Worm (Caenorhabditis elegans) whole organism, L4/young adult: ENCODE data around the gene D1054.19.
A peak's percentile ranks its signal among the peaks of the same experiment; 100 is the strongest.

ENCODE experiments used
- W03F9.2 ChIP-seq: fragments of 150-350 bp; optimal IDR thresholded peaks from 2 replicates; lab custom pipeline; 2014; ENCODE audit warnings: missing biosample characterization, missing genetic modification characterization
- dao-5 ChIP-seq: sonication (generic microtip); optimal IDR thresholded peaks from 2 replicates; lab custom pipeline; 2016; ENCODE audit warnings: missing genotype, missing genetic modification characterization, moderate library complexity, missing compliant biosample characterization
- him-1 ChIP-seq: sonication (generic microtip); optimal IDR thresholded peaks from 2 replicates; lab custom pipeline; 2016; ENCODE audit warnings: missing genotype, missing genetic modification reagents, missing genetic modification characterization, missing compliant biosample characterization

DNA sequence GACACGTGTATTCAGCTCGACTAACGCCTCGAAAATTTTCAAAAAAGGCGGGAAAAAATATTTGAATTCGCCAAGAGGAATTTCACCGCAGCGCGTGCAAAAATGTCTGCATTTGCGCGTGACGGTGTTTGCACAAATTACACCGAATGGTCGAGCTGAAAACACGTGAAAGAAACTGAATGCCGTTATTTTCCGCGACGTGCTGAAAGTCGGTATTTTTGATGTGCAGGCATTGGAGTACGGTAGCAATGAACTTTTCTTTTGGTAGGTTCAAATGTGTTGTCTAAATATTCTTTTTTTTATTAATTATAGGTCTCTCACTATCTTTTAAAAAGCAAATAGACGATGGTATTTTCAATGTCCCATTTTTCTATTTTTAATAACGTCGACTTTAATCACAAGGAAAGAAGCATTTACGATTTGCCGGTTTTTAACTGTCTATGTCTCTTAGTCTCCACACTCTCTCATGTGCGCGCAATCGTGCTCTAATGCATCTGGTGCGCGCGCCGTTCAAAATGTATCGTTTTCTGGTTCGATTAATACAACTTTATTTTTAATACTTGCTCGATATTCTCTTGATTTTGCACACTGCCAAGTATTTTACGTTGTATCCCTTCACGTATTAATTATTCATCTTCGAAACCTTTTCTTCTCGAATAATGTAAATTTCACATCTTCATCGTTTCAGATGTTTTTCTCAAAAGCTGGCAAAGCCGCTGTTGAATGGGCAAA, 18.0 kb downstream of the D1054.19 start, which contains the start of the genes C29A12.1 and lig-1:
- TF ChIP-seq W03F9.2 (tag; lab: Kevin White, UChicago) (peak; percentile 21), dao-5 (tag; lab: Kevin White, UChicago) (no peak), him-1 (tag; lab: Kevin White, UChicago) (no peak)
